Worm (Caenorhabditis elegans) whole organism, L1 larva: ENCODE measurements around the gene C29F7.3.

Experiments
- C34B4.2 ChIP-seq: sonication (generic microtip); optimal IDR thresholded peaks from 2 replicates; lab custom pipeline; 2017; ENCODE audit warnings: mild to moderate bottlenecking, missing genetic modification characterization, missing compliant biosample characterization
- F16B12.6 ChIP-seq: fragments of 150-350 bp; optimal IDR thresholded peaks from 2 replicates; lab custom pipeline; 2014; ENCODE audit warnings: missing biosample characterization, missing genetic modification characterization
- Y116A8C.19 ChIP-seq: sonication (generic microtip); optimal IDR thresholded peaks from 2 replicates; lab custom pipeline; 2016; ENCODE audit warnings: missing compliant biosample characterization, missing genetic modification characterization, borderline replicate concordance
- alr-1 ChIP-seq: fragments of 200-800 bp; sonication (Bioruptor generic); optimal IDR thresholded peaks from 2 replicates; lab custom pipeline; 2018; ENCODE audit warnings: borderline replicate concordance, mild to moderate bottlenecking, missing genetic modification characterization, missing compliant biosample characterization
- aly-2 ChIP-seq: fragments of 150-350 bp; optimal IDR thresholded peaks from 2 replicates; lab custom pipeline; 2014; ENCODE audit warnings: missing biosample characterization, missing genetic modification characterization
- ama-1 ChIP-seq: fragments of 150-350 bp; optimal IDR thresholded peaks from 2 replicates; lab custom pipeline; 2014
- ceh-63 ChIP-seq: fragments of 200-800 bp; sonication (Bioruptor generic); optimal IDR thresholded peaks from 2 replicates; lab custom pipeline; 2018; ENCODE audit warnings: mild to moderate bottlenecking, missing genetic modification characterization, missing compliant biosample characterization
- ceh-8 ChIP-seq: fragments of 200-800 bp; sonication (Bioruptor generic); optimal IDR thresholded peaks from 2 replicates; lab custom pipeline; 2018; ENCODE audit warnings: mild to moderate bottlenecking, missing genetic modification characterization, moderate library complexity, missing compliant biosample characterization
- ceh-82 ChIP-seq, 3 experiments: fragments of 150-350 bp in 1 of 3; sonication (generic microtip) in 2 of 3; optimal IDR thresholded peaks; 2 replicates each; lab custom pipeline; 2014 to 2017; ENCODE audit warnings: missing biosample characterization in 3 of 3, missing genetic modification characterization in 3 of 3
- ceh-88 ChIP-seq: fragments of 200-800 bp; sonication (Bioruptor generic); IDR thresholded peaks from 2 replicates; pipeline ENCODE4 v1.3.6; 2022; ENCODE audit warnings: missing genetic modification characterization, missing compliant biosample characterization
- dsc-1 ChIP-seq: sonication (generic microtip); optimal IDR thresholded peaks from 2 replicates; lab custom pipeline; 2016; ENCODE audit warnings: mild to moderate bottlenecking, missing genetic modification characterization, missing compliant biosample characterization
- efl-3 ChIP-seq: fragments of 200-800 bp; sonication (Bioruptor generic); optimal IDR thresholded peaks from 2 replicates; lab custom pipeline; 2018; ENCODE audit warnings: mild to moderate bottlenecking, missing genetic modification characterization, missing compliant biosample characterization
- egl-27 ChIP-seq, 2 experiments: fragments of 150-350 bp in 1 of 2; sonication (generic microtip); optimal IDR thresholded peaks; 3 replicates each; lab custom pipeline; 2017 to 2018; ENCODE audit warnings: missing biosample characterization in 2 of 2, missing genetic modification characterization in 2 of 2, missing genetic modification reagents in 2 of 2
- elt-3 ChIP-seq, 6 experiments: fragments of 150-350 bp in 1 of 6; sonication (generic microtip); optimal IDR thresholded peaks; 2 replicates each; lab custom pipeline; 2017 to 2018; ENCODE audit warnings: missing biosample characterization in 6 of 6, missing genetic modification characterization in 6 of 6, inconsistent platforms in 1 of 6
- ets-5 ChIP-seq: fragments of 200-800 bp; sonication (Bioruptor generic); IDR thresholded peaks from 2 replicates; pipeline ENCODE4 v1.3.6; 2022; ENCODE audit warnings: missing genetic modification characterization, missing compliant biosample characterization
- fkh-10 ChIP-seq: sonication (generic microtip); optimal IDR thresholded peaks from 2 replicates; lab custom pipeline; 2017; ENCODE audit warnings: missing biosample characterization, missing genetic modification reagents, missing genetic modification characterization
- fkh-4 ChIP-seq: sonication (generic microtip); optimal IDR thresholded peaks from 2 replicates; lab custom pipeline; 2016; ENCODE audit warnings: missing compliant biosample characterization, missing genetic modification characterization, borderline replicate concordance
- fos-1 ChIP-seq: fragments of 150-350 bp; optimal IDR thresholded peaks from 2 replicates; lab custom pipeline; 2014; ENCODE audit warnings: missing biosample characterization, missing genetic modification characterization
- grh-1 ChIP-seq: fragments of 200-800 bp; sonication (Bioruptor generic); IDR thresholded peaks from 2 replicates; pipeline ENCODE4 v1.3.6; 2022; ENCODE audit warnings: missing genetic modification reagents, missing genetic modification characterization, missing compliant biosample characterization
- hlh-17 ChIP-seq: fragments of 200-800 bp; sonication (Bioruptor generic); optimal IDR thresholded peaks from 2 replicates; lab custom pipeline; 2018; ENCODE audit warnings: missing genetic modification characterization, mild to moderate bottlenecking, missing compliant biosample characterization, moderate library complexity, borderline replicate concordance
- isw-1 ChIP-seq: fragments of 200-800 bp; sonication (Bioruptor generic); IDR thresholded peaks from 2 replicates; pipeline ENCODE4 v1.3.6; 2022; ENCODE audit warnings: missing genetic modification characterization, missing compliant biosample characterization
- jun-1 ChIP-seq: fragments of 150-350 bp; optimal IDR thresholded peaks from 2 replicates; lab custom pipeline; 2014; ENCODE audit warnings: missing biosample characterization, missing genetic modification reagents, missing genetic modification characterization
- lin-35 ChIP-seq, 2 experiments: fragments of 150-350 bp; optimal IDR thresholded peaks; 2 replicates each; lab custom pipeline; 2014; ENCODE audit warnings: missing biosample characterization in 2 of 2, missing genetic modification characterization in 2 of 2, missing genetic modification reagents in 2 of 2
- lir-3 ChIP-seq: sonication (generic microtip); optimal IDR thresholded peaks from 2 replicates; lab custom pipeline; 2016; ENCODE audit warnings: mild to moderate bottlenecking, missing genetic modification characterization, moderate library complexity, missing compliant biosample characterization; ENCODE audit not compliant: poor library complexity
- mef-2 ChIP-seq: fragments of 150-350 bp; optimal IDR thresholded peaks from 2 replicates; lab custom pipeline; 2014; ENCODE audit warnings: missing biosample characterization, missing genetic modification characterization
- mep-1 ChIP-seq: fragments of 150-350 bp; optimal IDR thresholded peaks from 2 replicates; lab custom pipeline; 2014; ENCODE audit warnings: missing biosample characterization, missing genetic modification characterization
- nhr-11 ChIP-seq: fragments of 150-350 bp; optimal IDR thresholded peaks from 2 replicates; lab custom pipeline; 2014; ENCODE audit warnings: missing biosample characterization, missing genetic modification characterization
- nhr-19 ChIP-seq: fragments of 200-800 bp; sonication (Bioruptor generic); conservative IDR thresholded peaks from 2 replicates; pipeline ENCODE4 v1.3.6; 2022; ENCODE audit warnings: missing genetic modification characterization, missing compliant biosample characterization
- nhr-20 ChIP-seq: sonication (generic microtip); optimal IDR thresholded peaks from 2 replicates; lab custom pipeline; 2016; ENCODE audit warnings: mild to moderate bottlenecking, missing genetic modification characterization, missing compliant biosample characterization
- nhr-237 ChIP-seq: fragments of 150-350 bp; optimal IDR thresholded peaks from 2 replicates; lab custom pipeline; 2014; ENCODE audit warnings: missing biosample characterization, missing genetic modification characterization
- nhr-47 ChIP-seq: sonication (generic microtip); optimal IDR thresholded peaks from 2 replicates; lab custom pipeline; 2016; ENCODE audit warnings: mild to moderate bottlenecking, missing genetic modification characterization, moderate library complexity, missing compliant biosample characterization
- nhr-71 ChIP-seq: sonication (generic microtip); optimal IDR thresholded peaks from 2 replicates; lab custom pipeline; 2016; ENCODE audit warnings: mild to moderate bottlenecking, missing genetic modification characterization, moderate library complexity, missing compliant biosample characterization
- nhr-77 ChIP-seq: fragments of 150-350 bp; optimal IDR thresholded peaks from 2 replicates; lab custom pipeline; 2014; ENCODE audit warnings: missing biosample characterization, missing genetic modification characterization
- nhr-84 ChIP-seq: sonication (generic microtip); optimal IDR thresholded peaks from 2 replicates; lab custom pipeline; 2017; ENCODE audit warnings: missing biosample characterization, missing genetic modification characterization
- nhr-90 ChIP-seq: sonication (generic microtip); optimal IDR thresholded peaks from 2 replicates; lab custom pipeline; 2016; ENCODE audit warnings: mild to moderate bottlenecking, missing genetic modification characterization, missing compliant biosample characterization; ENCODE audit not compliant: poor library complexity
- rnt-1 ChIP-seq: sonication (generic microtip); optimal IDR thresholded peaks from 2 replicates; lab custom pipeline; 2016; ENCODE audit warnings: mild to moderate bottlenecking, missing genetic modification characterization, moderate library complexity, missing compliant biosample characterization
- skn-1 ChIP-seq: fragments of 150-350 bp; optimal IDR thresholded peaks from 2 replicates; lab custom pipeline; 2014; ENCODE audit warnings: missing biosample characterization, missing genetic modification characterization
- snpc-4 ChIP-seq: fragments of 150-350 bp; optimal IDR thresholded peaks from 2 replicates; lab custom pipeline; 2014; ENCODE audit warnings: missing biosample characterization, missing genetic modification characterization
- snu-23 ChIP-seq: sonication (generic microtip); optimal IDR thresholded peaks from 2 replicates; lab custom pipeline; 2016; ENCODE audit warnings: missing genetic modification characterization, missing compliant biosample characterization
- sptf-1 ChIP-seq: fragments of 150-350 bp; optimal IDR thresholded peaks from 2 replicates; lab custom pipeline; 2014; ENCODE audit warnings: missing biosample characterization, missing genetic modification characterization
- unc-62 ChIP-seq: fragments of 150-350 bp; optimal IDR thresholded peaks from 2 replicates; lab custom pipeline; 2014; ENCODE audit warnings: missing biosample characterization, missing genetic modification reagents, missing genetic modification characterization
- unc-86 ChIP-seq: sonication (generic microtip); optimal IDR thresholded peaks from 2 replicates; lab custom pipeline; 2016; ENCODE audit warnings: missing genetic modification characterization, missing compliant biosample characterization
- zag-1 ChIP-seq: fragments of 150-350 bp; optimal IDR thresholded peaks from 2 replicates; lab custom pipeline; 2014; ENCODE audit warnings: missing biosample characterization, missing genetic modification characterization
- zip-4 ChIP-seq: fragments of 200-800 bp; sonication (Bioruptor generic); optimal IDR thresholded peaks from 2 replicates; lab custom pipeline; 2018; ENCODE audit warnings: mild to moderate bottlenecking, missing genetic modification characterization, moderate library complexity, missing compliant biosample characterization
- ztf-4 ChIP-seq: fragments of 150-350 bp; optimal IDR thresholded peaks from 2 replicates; lab custom pipeline; 2014; ENCODE audit warnings: missing biosample characterization, missing genetic modification characterization

The C29F7.3 gene

DNA sequence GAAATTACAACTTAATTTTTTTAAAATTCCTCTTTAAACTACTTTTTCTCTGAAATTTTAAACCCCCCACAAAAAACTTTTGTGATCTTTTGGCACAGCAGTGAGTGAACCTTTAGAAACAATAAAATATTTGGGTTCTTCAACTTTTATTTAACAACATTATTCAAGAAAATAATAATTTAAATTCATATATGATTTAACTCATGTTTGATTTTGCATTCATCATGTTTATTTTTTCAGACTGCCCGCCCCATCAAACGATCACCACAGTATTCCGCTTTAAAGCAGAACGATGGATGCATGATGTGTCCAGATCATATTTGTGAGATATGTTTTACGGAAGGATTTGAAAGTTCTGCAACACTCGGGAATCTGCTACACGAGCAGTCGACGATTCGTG is 26.7 kb upstream of the C29F7.3 start, which contains the start of gene set-8:
TSS of gene set-8 (plus strand) at position 301 of the 400 bp plus-strand sequence.
- TF ChIP-seq mep-1 (tag; lab: Kevin White, UChicago) (no peak), nhr-47 (tag; lab: Kevin White, UChicago) (no peak), ceh-63 (GFP tag; lab: Kevin White, UChicago) (no peak), ceh-82 (tag; optimal IDR thresholded peaks at IDR 0.05; lab: Kevin White, UChicago) (no peak)

DNA sequence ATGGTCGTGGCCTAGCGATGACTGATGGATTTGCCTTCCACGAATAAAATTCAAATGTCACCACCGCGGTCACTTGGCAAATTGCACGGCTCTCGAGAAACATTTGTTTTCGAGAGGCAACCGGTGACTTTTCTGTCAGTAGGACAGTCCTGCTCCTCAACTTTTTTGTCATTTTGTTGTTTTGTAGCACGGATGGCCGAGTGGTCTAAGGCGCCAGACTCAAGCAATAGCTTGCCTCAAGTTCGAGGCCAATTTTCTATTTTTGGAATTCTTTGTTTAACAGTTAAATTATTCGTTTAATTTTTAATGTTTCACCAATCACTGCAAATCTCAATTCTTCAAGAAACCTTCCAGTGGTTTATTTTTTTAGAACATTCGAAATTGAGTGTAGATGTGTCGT is 24.5 kb upstream of the C29F7.3 start:
- no peak for TF ChIP-seq unc-62 (GFP tag; lab: Kevin White, UChicago)
- TF ChIP-seq nhr-90 (tag; lab: Kevin White, UChicago), result no peak
- no peak for TF ChIP-seq ztf-4 (tag; lab: Kevin White, UChicago)
- no peak for TF ChIP-seq zip-4 (GFP tag; lab: Kevin White, UChicago)
- no peak for TF ChIP-seq Y116A8C.19
- TF ChIP-seq nhr-84 (tag; lab: Kevin White, UChicago), result no peak
- TF ChIP-seq lir-3 (tag; lab: Kevin White, UChicago), result no peak
- no peak for TF ChIP-seq ceh-8
- TF ChIP-seq nhr-77 (tag; lab: Kevin White, UChicago), result no peak
- TF ChIP-seq hlh-17 (GFP tag; lab: Kevin White, UChicago), result no peak
- no peak for TF ChIP-seq nhr-11 (tag; lab: Kevin White, UChicago)
- TF ChIP-seq ets-5 (GFP tag; lab: Robert Waterston, UW), result no peak
- TF ChIP-seq ceh-88 (GFP tag; lab: Robert Waterston, UW), result no peak
- no peak for TF ChIP-seq lin-35 (GFP tag; optimal IDR thresholded peaks at IDR 0.05; lab: Kevin White, UChicago)
- TF ChIP-seq ceh-82 (tag; optimal IDR thresholded peaks at IDR 0.05; lab: Kevin White, UChicago), result no peak
- no peak for TF ChIP-seq snu-23 (GFP tag; lab: Kevin White, UChicago)
- no peak for TF ChIP-seq efl-3

DNA sequence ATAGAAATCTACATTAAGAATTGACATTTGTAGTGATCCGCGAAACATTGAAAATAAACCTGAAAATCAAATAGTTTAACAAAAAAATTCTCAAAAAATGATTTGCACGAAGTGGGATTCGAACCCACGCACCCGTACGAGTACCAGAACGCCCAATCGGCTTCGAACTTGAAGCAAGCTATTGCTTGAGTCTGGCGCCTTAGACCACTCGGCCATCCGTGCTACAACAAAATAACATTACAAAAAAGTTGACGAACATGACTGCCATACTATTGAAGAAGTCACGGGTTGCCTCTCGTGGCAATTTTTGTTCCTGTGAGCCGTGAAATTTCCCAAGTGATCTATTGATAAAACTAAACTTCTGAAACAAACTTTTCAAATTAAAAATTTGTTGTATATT is 23.5 kb upstream of the C29F7.3 start:
- TF ChIP-seq snpc-4 (tag; lab: Kevin White, UChicago), result no peak
- TF ChIP-seq F16B12.6 (tag; lab: Kevin White, UChicago), result no peak
- no peak for TF ChIP-seq unc-62 (GFP tag; lab: Kevin White, UChicago)
- TF ChIP-seq C34B4.2 (tag; lab: Kevin White, UChicago), result no peak
- no peak for TF ChIP-seq jun-1 (tag; lab: Kevin White, UChicago)
- TF ChIP-seq rnt-1 (tag; lab: Kevin White, UChicago), result no peak
- TF ChIP-seq ets-5 (GFP tag; lab: Robert Waterston, UW), result no peak
- TF ChIP-seq aly-2, result no peak
- TF ChIP-seq ceh-63 (GFP tag; lab: Kevin White, UChicago), result no peak
- TF ChIP-seq efl-3, result no peak

DNA sequence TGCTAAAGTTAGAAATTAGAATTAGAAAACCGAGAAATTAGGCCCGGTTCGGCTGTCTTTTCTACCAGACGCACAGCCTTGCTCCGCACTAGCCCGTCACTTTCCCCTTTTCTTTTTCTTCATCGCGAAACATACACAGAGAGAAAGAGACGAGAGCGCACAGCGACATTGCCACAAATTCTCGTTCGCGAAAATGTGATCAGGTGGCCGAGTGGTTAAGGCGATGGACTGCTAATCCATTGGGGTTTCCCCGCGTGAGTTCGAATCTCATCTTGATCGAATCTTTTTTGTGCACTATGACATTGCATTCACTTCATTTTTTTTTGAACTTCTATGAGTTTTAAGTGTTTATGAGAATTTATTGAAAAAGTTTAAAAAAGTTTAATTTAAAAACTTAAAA is 22.7 kb upstream of the C29F7.3 start:
- no peak for TF ChIP-seq ztf-4 (tag; lab: Kevin White, UChicago)
- peak; percentile 46 for TF ChIP-seq nhr-20 (tag; lab: Kevin White, UChicago)
- TF ChIP-seq ceh-8, result no peak
- no peak for TF ChIP-seq grh-1 (GFP tag; lab: Robert Waterston, UW)
- TF ChIP-seq isw-1 (GFP tag; lab: Robert Waterston, UW), result peak; percentile 11; the same call in 1 of the 2 replicates
- no peak for TF ChIP-seq sptf-1 (tag; lab: Kevin White, UChicago)
- no peak for TF ChIP-seq ceh-63 (GFP tag; lab: Kevin White, UChicago)
- TF ChIP-seq ama-1, result no peak
- peak; percentile 36 for TF ChIP-seq nhr-90 (tag; lab: Kevin White, UChicago)
- no peak for TF ChIP-seq snpc-4 (tag; lab: Kevin White, UChicago)
- TF ChIP-seq fkh-4 (tag; lab: Kevin White, UChicago), result no peak
- TF ChIP-seq fos-1, result peak; percentile 33
- TF ChIP-seq egl-27 (tag; optimal IDR thresholded peaks at IDR 0.05; lab: Kevin White, UChicago), result no peak
- TF ChIP-seq nhr-71 (tag; lab: Kevin White, UChicago), result peak; percentile 53
- no peak for TF ChIP-seq nhr-237 (tag; lab: Kevin White, UChicago)
- no peak for TF ChIP-seq lir-3 (tag; lab: Kevin White, UChicago)
- no peak for TF ChIP-seq alr-1
- TF ChIP-seq hlh-17 (GFP tag; lab: Kevin White, UChicago), result no peak
- TF ChIP-seq jun-1 (tag; lab: Kevin White, UChicago), result peak; percentile 57
- no peak for TF ChIP-seq elt-3 (tag; optimal IDR thresholded peaks at IDR 0.05; lab: Kevin White, UChicago)
- peak; percentile 68 for TF ChIP-seq fkh-10 (GFP tag; lab: Kevin White, UChicago)
- peak; percentile 50 for TF ChIP-seq nhr-19 (GFP tag; lab: Robert Waterston, UW)
- TF ChIP-seq zag-1 (tag; lab: Kevin White, UChicago), result no peak
- TF ChIP-seq dsc-1 (tag; lab: Kevin White, UChicago), result peak; percentile 81
- TF ChIP-seq snu-23 (GFP tag; lab: Kevin White, UChicago), result peak; percentile 74
- peak; percentile 25 for TF ChIP-seq unc-86 (tag; lab: Kevin White, UChicago)
- TF ChIP-seq skn-1 (tag; lab: Kevin White, UChicago), result no peak
- TF ChIP-seq mef-2 (tag; lab: Kevin White, UChicago), result no peak
- TF ChIP-seq lin-35 (GFP tag; optimal IDR thresholded peaks at IDR 0.05; lab: Kevin White, UChicago), result peak in 1 of 2 experiments; percentile 45
